Fruit fly (Drosophila melanogaster) whole organism, embryonic: ENCODE measurements around the gene Cbl.

Experiments
- Bdp1 ChIP-seq: fragments of 200-800 bp; sonication (Bioruptor generic); optimal IDR thresholded peaks from 3 replicates; lab custom pipeline; 2016; ENCODE audit warnings: missing biosample characterization, missing genetic modification characterization
- Bgb ChIP-seq: fragments of 200-800 bp; sonication (Bioruptor generic); IDR thresholded peaks from 2 replicates; pipeline ENCODE4 v1.3.6; 2022; ENCODE audit warnings: missing biosample characterization, missing genetic modification characterization; ENCODE audit not compliant: partially characterized antibody
- C15 ChIP-seq: fragments of 200-800 bp; sonication (Bioruptor generic); IDR thresholded peaks from 3 replicates; pipeline ENCODE4 v1.3.6; 2022; ENCODE audit warnings: missing biosample characterization, missing genetic modification characterization
- CG11504 ChIP-seq: fragments of 200-800 bp; sonication (Bioruptor generic); optimal IDR thresholded peaks from 3 replicates; lab custom pipeline; 2019; ENCODE audit warnings: missing biosample characterization, mild to moderate bottlenecking, missing genetic modification characterization, moderate library complexity
- CG13287 ChIP-seq: fragments of 200-800 bp; sonication (Bioruptor generic); IDR thresholded peaks from 2 replicates; pipeline ENCODE4 v1.3.6; 2022; ENCODE audit warnings: missing biosample characterization, missing genetic modification characterization; ENCODE audit not compliant: partially characterized antibody
- CG14710 ChIP-seq: fragments of 200-800 bp; sonication (Bioruptor generic); optimal IDR thresholded peaks from 3 replicates; lab custom pipeline; 2019; ENCODE audit warnings: missing biosample characterization, mild to moderate bottlenecking, missing genetic modification characterization, moderate library complexity
- CG15696 ChIP-seq: fragments of 200-800 bp; sonication (Bioruptor generic); optimal IDR thresholded peaks from 2 replicates; lab custom pipeline; 2019; ENCODE audit warnings: missing biosample characterization, mild to moderate bottlenecking, missing genetic modification characterization, moderate library complexity
- CG1647 ChIP-seq: fragments of 200-800 bp; sonication (Bioruptor generic); optimal IDR thresholded peaks from 3 replicates; lab custom pipeline; 2016; ENCODE audit warnings: missing biosample characterization, missing genetic modification characterization
- CG17612 ChIP-seq: fragments of 200-800 bp; sonication (Bioruptor generic); IDR thresholded peaks from 2 replicates; pipeline ENCODE4 v1.3.6; 2022; ENCODE audit warnings: missing biosample characterization, missing genetic modification characterization
- CG2712 ChIP-seq: fragments of 200-800 bp; optimal IDR thresholded peaks from 3 replicates; lab custom pipeline; 2019; ENCODE audit warnings: missing biosample characterization, mild to moderate bottlenecking, missing genetic modification characterization, moderate library complexity
- CG31441 ChIP-seq: fragments of 200-800 bp; sonication (Bioruptor generic); IDR thresholded peaks from 2 replicates; pipeline ENCODE4 v1.3.6; 2022; ENCODE audit warnings: missing biosample characterization, missing genetic modification characterization
- CG32772 ChIP-seq: fragments of 200-800 bp; sonication (Bioruptor generic); IDR thresholded peaks from 2 replicates; pipeline ENCODE4 v1.3.6; 2022; ENCODE audit warnings: missing biosample characterization, missing genetic modification characterization
- CG4328 ChIP-seq: fragments of 200-800 bp; sonication (Bioruptor generic); optimal IDR thresholded peaks from 3 replicates; lab custom pipeline; 2017; ENCODE audit warnings: missing biosample characterization, missing genetic modification reagents, missing genetic modification characterization
- CG7556 ChIP-seq: fragments of 200-800 bp; sonication (Bioruptor generic); optimal IDR thresholded peaks from 2 replicates; lab custom pipeline; 2017; ENCODE audit warnings: missing biosample characterization, mild to moderate bottlenecking, missing genetic modification characterization
- CG7786 ChIP-seq: fragments of 200-800 bp; sonication (Bioruptor generic); optimal IDR thresholded peaks from 2 replicates; lab custom pipeline; 2016; ENCODE audit warnings: missing biosample characterization, missing genetic modification characterization
- CG8089 ChIP-seq: fragments of 200-800 bp; sonication (Bioruptor generic); optimal IDR thresholded peaks from 3 replicates; lab custom pipeline; 2016; ENCODE audit warnings: missing biosample characterization, missing genetic modification characterization
- CG9727 ChIP-seq: fragments of 200-800 bp; sonication (Bioruptor generic); optimal IDR thresholded peaks from 3 replicates; lab custom pipeline; 2017; ENCODE audit warnings: missing biosample characterization, mild to moderate bottlenecking, missing genetic modification characterization
- CG9797 ChIP-seq: fragments of 200-800 bp; sonication (Bioruptor generic); optimal IDR thresholded peaks from 3 replicates; lab custom pipeline; 2018; ENCODE audit warnings: missing biosample characterization, mild to moderate bottlenecking, missing genetic modification characterization
- CoRest ChIP-seq: fragments of 200-800 bp; sonication (Bioruptor generic); optimal IDR thresholded peaks from 3 replicates; lab custom pipeline; 2018; ENCODE audit warnings: missing biosample characterization, mild to moderate bottlenecking, missing genetic modification characterization, moderate library complexity
- D ChIP-seq, 2 experiments: fragments of 200-800 bp in 1 of 2; fragments of >200 bp in 1 of 2; sonication (Bioruptor generic) in 1 of 2; optimal IDR thresholded peaks; 2 replicates in 1 of 2; 3 replicates in 1 of 2; lab custom pipeline; 2017; ENCODE audit warnings: mild to moderate bottlenecking in 1 of 2, missing biosample characterization in 1 of 2, missing genetic modification characterization in 1 of 2, missing genetic modification reagents in 1 of 2
- D19A ChIP-seq: fragments of 200-800 bp; optimal IDR thresholded peaks from 3 replicates; lab custom pipeline; 2019; ENCODE audit warnings: missing biosample characterization, mild to moderate bottlenecking, missing genetic modification characterization, moderate library complexity
- D19B ChIP-seq: fragments of 200-800 bp; sonication (Bioruptor generic); optimal IDR thresholded peaks from 2 replicates; lab custom pipeline; 2017; ENCODE audit warnings: missing biosample characterization, mild to moderate bottlenecking, missing genetic modification characterization
- Drgx ChIP-seq: fragments of 200-800 bp; sonication (Bioruptor generic); IDR thresholded peaks from 2 replicates; pipeline ENCODE4 v1.3.6; 2022; ENCODE audit warnings: missing biosample characterization, missing genetic modification characterization
- Ets65A ChIP-seq: fragments of 200-800 bp; sonication (Bioruptor generic); peaks from one replicate; lab custom pipeline; 2016; ENCODE audit warnings: missing biosample characterization, missing genetic modification characterization
- Ets97D ChIP-seq: fragments of 200-800 bp; sonication (Bioruptor generic); optimal IDR thresholded peaks from 3 replicates; lab custom pipeline; 2016; ENCODE audit warnings: missing biosample characterization, missing genetic modification characterization
- HmgD ChIP-seq: fragments of 200-800 bp; sonication (Bioruptor generic); optimal IDR thresholded peaks from 3 replicates; lab custom pipeline; 2016; ENCODE audit warnings: missing biosample characterization, missing genetic modification characterization
- Myb ChIP-seq: fragments of 200-800 bp; sonication (Bioruptor generic); optimal IDR thresholded peaks from 2 replicates; lab custom pipeline; 2016; ENCODE audit warnings: missing biosample characterization, missing genetic modification characterization
- NC2α ChIP-seq: fragments of 200-800 bp; sonication (Bioruptor generic); optimal IDR thresholded peaks from 2 replicates; lab custom pipeline; 2016; ENCODE audit warnings: missing biosample characterization, missing genetic modification characterization
- NC2β ChIP-seq: fragments of 200-800 bp; sonication (Bioruptor generic); optimal IDR thresholded peaks from 2 replicates; lab custom pipeline; 2016; ENCODE audit warnings: missing biosample characterization, missing genetic modification characterization
- NfI ChIP-seq: fragments of 200-800 bp; sonication (Bioruptor generic); optimal IDR thresholded peaks from 3 replicates; lab custom pipeline; 2018; ENCODE audit warnings: missing biosample characterization, mild to moderate bottlenecking, missing genetic modification characterization, moderate library complexity
- Ravus ChIP-seq: fragments of 200-800 bp; sonication (Bioruptor generic); IDR thresholded peaks from 2 replicates; pipeline ENCODE4 v1.3.6; 2022; ENCODE audit warnings: missing biosample characterization, missing genetic modification characterization
- Sox102F ChIP-seq: fragments of 200-800 bp; sonication (Bioruptor generic); optimal IDR thresholded peaks from 2 replicates; lab custom pipeline; 2018; ENCODE audit warnings: missing biosample characterization, mild to moderate bottlenecking, missing genetic modification characterization, moderate library complexity
- chif ChIP-seq, 2 experiments: fragments of 200-800 bp; sonication (Bioruptor generic); optimal IDR thresholded peaks; 3 replicates each; lab custom pipeline; 2016; ENCODE audit warnings: missing biosample characterization in 2 of 2, missing genetic modification characterization in 2 of 2
- dmrt11E ChIP-seq: fragments of 200-800 bp; sonication (Bioruptor generic); optimal IDR thresholded peaks from 3 replicates; lab custom pipeline; 2018; ENCODE audit warnings: missing biosample characterization, mild to moderate bottlenecking, missing genetic modification characterization, moderate library complexity
- fd96Cb ChIP-seq: fragments of 200-800 bp; sonication (Bioruptor generic); optimal IDR thresholded peaks from 2 replicates; lab custom pipeline; 2018; ENCODE audit warnings: missing biosample characterization, mild to moderate bottlenecking, missing genetic modification characterization, moderate library complexity
- fru ChIP-seq: fragments of >200 bp; optimal IDR thresholded peaks from 2 replicates; lab custom pipeline; 2017
- fu2 ChIP-seq: fragments of 200-800 bp; sonication (Bioruptor generic); optimal IDR thresholded peaks from 2 replicates; lab custom pipeline; 2016; ENCODE audit warnings: missing biosample characterization, missing genetic modification characterization
- gfzf ChIP-seq: fragments of 200-800 bp; sonication (Bioruptor generic); optimal IDR thresholded peaks from 2 replicates; lab custom pipeline; 2016; ENCODE audit warnings: missing biosample characterization, mild to moderate bottlenecking, missing genetic modification characterization, moderate library complexity
- grau ChIP-seq: fragments of 200-800 bp; optimal IDR thresholded peaks from 3 replicates; lab custom pipeline; 2019; ENCODE audit warnings: missing biosample characterization, mild to moderate bottlenecking, missing genetic modification characterization, moderate library complexity
- hkb ChIP-seq, 2 experiments: fragments of 200-800 bp in 1 of 2; fragments of >200 bp in 1 of 2; sonication (Bioruptor generic) in 1 of 2; IDR thresholded peaks in 1 of 2; optimal IDR thresholded peaks in 1 of 2; 2 replicates each; pipeline versions ENCODE4 v1.3.6 to Lab custom; 2017 to 2022; ENCODE audit warnings: missing biosample characterization in 1 of 2, missing genetic modification characterization in 1 of 2
- mld ChIP-seq: fragments of 200-800 bp; sonication (Bioruptor generic); IDR thresholded peaks from 3 replicates; pipeline ENCODE4 v1.3.6; 2022; ENCODE audit warnings: missing biosample characterization, missing genetic modification characterization; ENCODE audit not compliant: partially characterized antibody
- prd ChIP-seq, 3 experiments: fragments of >200 bp in 2 of 3; fragments of 200-800 bp in 1 of 3; sonication (Bioruptor generic) in 1 of 3; optimal IDR thresholded peaks in 2 of 3; IDR thresholded peaks in 1 of 3; 2 replicates in 2 of 3; 3 replicates in 1 of 3; pipeline versions ENCODE4 v1.3.6 to Lab custom; 2017 to 2022; ENCODE audit warnings: missing biosample characterization in 1 of 3, missing genetic modification characterization in 1 of 3
- ro ChIP-seq: fragments of 200-800 bp; sonication (Bioruptor generic); IDR thresholded peaks from 2 replicates; pipeline ENCODE4 v1.3.6; 2022; ENCODE audit warnings: missing biosample characterization, missing genetic modification characterization
- salm ChIP-seq: fragments of 200-800 bp; sonication (Bioruptor generic); optimal IDR thresholded peaks from 2 replicates; lab custom pipeline; 2018; ENCODE audit warnings: missing biosample characterization, mild to moderate bottlenecking, missing genetic modification characterization
- sd ChIP-seq: fragments of 200-800 bp; sonication (Bioruptor generic); optimal IDR thresholded peaks from 3 replicates; lab custom pipeline; 2018; ENCODE audit warnings: missing biosample characterization, mild to moderate bottlenecking, missing genetic modification characterization, moderate library complexity
- sens ChIP-seq: fragments of 200-800 bp; sonication (Bioruptor generic); peaks from one replicate; lab custom pipeline; 2016; ENCODE audit warnings: missing biosample characterization, missing genetic modification characterization
- tin ChIP-seq: fragments of 200-800 bp; sonication (Bioruptor generic); optimal IDR thresholded peaks from 3 replicates; lab custom pipeline; 2016; ENCODE audit warnings: missing biosample characterization, missing genetic modification characterization
- twi ChIP-seq: fragments of 200-800 bp; optimal IDR thresholded peaks from 2 replicates; lab custom pipeline; 2019; ENCODE audit warnings: missing biosample characterization, mild to moderate bottlenecking, missing genetic modification characterization, moderate library complexity
- usp ChIP-seq: fragments of >200 bp; optimal IDR thresholded peaks from 2 replicates; lab custom pipeline; 2017; ENCODE audit warnings: missing biosample characterization, missing genetic modification characterization
- vfl ChIP-seq: fragments of 200-800 bp; sonication (Bioruptor generic); optimal IDR thresholded peaks from 2 replicates; lab custom pipeline; 2016; ENCODE audit warnings: missing biosample characterization, missing genetic modification characterization
- zen2 ChIP-seq: fragments of 200-800 bp; sonication (Bioruptor generic); IDR thresholded peaks from 3 replicates; pipeline ENCODE4 v1.3.6; 2022; ENCODE audit warnings: missing biosample characterization, missing genetic modification characterization; ENCODE audit not compliant: partially characterized antibody

The Cbl gene

DNA sequence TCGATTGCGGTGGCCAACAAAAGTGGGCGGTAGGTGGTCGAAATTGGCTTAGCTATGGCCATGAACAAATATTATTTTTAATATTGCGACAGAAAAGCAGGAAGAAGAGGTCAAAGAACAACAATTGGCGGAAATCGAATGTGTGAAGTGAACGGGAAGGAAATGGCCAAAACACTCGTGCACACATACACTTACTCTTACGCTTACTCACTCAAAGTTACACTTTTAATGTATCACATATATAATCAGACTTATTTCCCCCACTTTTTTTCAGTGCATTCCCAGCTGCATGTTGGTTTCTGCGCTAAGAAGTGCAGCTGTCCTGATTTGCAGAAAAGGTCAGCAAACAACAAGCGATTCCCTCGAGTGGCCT is 23.7 kb downstream of the Cbl start (continued):
- no peak for TF ChIP-seq CoRest (tag; lab: Kevin White, UChicago)
- TF ChIP-seq twi (tag; lab: Kevin White, UChicago): no peak
- TF ChIP-seq gfzf (GFP tag; lab: Kevin White, UChicago): no peak
- TF ChIP-seq Myb (GFP tag; lab: Kevin White, UChicago): no peak
- no peak for TF ChIP-seq C15 (GFP tag; lab: Robert Waterston, UW)
- peak; percentile 13 for TF ChIP-seq fd96Cb (tag; lab: Kevin White, UChicago)
- peak; percentile 34 for TF ChIP-seq CG1647 (GFP tag; lab: Kevin White, UChicago)
- peak; percentile 52 for TF ChIP-seq sens (GFP tag; lab: Kevin White, UChicago)
- peak; percentile 55 for TF ChIP-seq CG7556
- TF ChIP-seq Ravus (GFP tag; lab: Robert Waterston, UW): no peak
- TF ChIP-seq dmrt11E (tag; lab: Kevin White, UChicago): peak; percentile 10
- no peak for TF ChIP-seq CG17612 (GFP tag; lab: Robert Waterston, UW)
- peak; percentile 33 for TF ChIP-seq CG14710
- no peak for TF ChIP-seq prd (optimal IDR thresholded peaks at IDR 0.05; lab: Kevin White, UChicago)
- TF ChIP-seq prd (GFP tag; IDR thresholded peaks at IDR 0.05; lab: Robert Waterston, UW): peak; percentile 35; the same call in 1 of the 3 replicates
- TF ChIP-seq Sox102F: peak; percentile 19
- peak; percentile 95 for TF ChIP-seq Ets65A (GFP tag; lab: Kevin White, UChicago)
- TF ChIP-seq fru (lab: Kevin White, UChicago): no peak
- TF ChIP-seq Bdp1 (GFP tag; lab: Kevin White, UChicago): no peak
- no peak for TF ChIP-seq mld (GFP tag; lab: Robert Waterston, UW)
- TF ChIP-seq HmgD (GFP tag; lab: Kevin White, UChicago): peak; percentile 17
- TF ChIP-seq CG31441 (GFP tag; lab: Robert Waterston, UW): no peak
- peak; percentile 23 for TF ChIP-seq tin
- peak; percentile 9 for TF ChIP-seq CG15696 (tag; lab: Kevin White, UChicago)
- no peak for TF ChIP-seq salm (tag; lab: Kevin White, UChicago)
- no peak for TF ChIP-seq CG7786 (GFP tag; lab: Kevin White, UChicago)
- no peak for TF ChIP-seq NC2α
- peak; percentile 58 for TF ChIP-seq Drgx (GFP tag; lab: Robert Waterston, UW)
- TF ChIP-seq D19A (tag; lab: Kevin White, UChicago): no peak
- TF ChIP-seq NC2β (GFP tag; lab: Kevin White, UChicago): no peak
- TF ChIP-seq ro (GFP tag; lab: Robert Waterston, UW): no peak
- TF ChIP-seq CG2712 (tag; lab: Kevin White, UChicago): peak; percentile 10
- no peak for TF ChIP-seq usp (GFP tag; lab: Kevin White, UChicago)
- TF ChIP-seq CG13287 (GFP tag; lab: Robert Waterston, UW): no peak
- TF ChIP-seq sd (tag; lab: Kevin White, UChicago): no peak
- TF ChIP-seq CG9727: peak; percentile 49
- TF ChIP-seq CG8089 (GFP tag; lab: Kevin White, UChicago): no peak
- no peak for TF ChIP-seq CG32772
- no peak for TF ChIP-seq vfl
- TF ChIP-seq CG9797 (GFP tag; lab: Kevin White, UChicago): no peak
- peak; percentile 0 for TF ChIP-seq grau (tag; lab: Kevin White, UChicago)
- TF ChIP-seq NfI (GFP tag; lab: Kevin White, UChicago): no peak
- TF ChIP-seq hkb (optimal IDR thresholded peaks at IDR 0.05; lab: Kevin White, UChicago): no peak
- TF ChIP-seq hkb (GFP tag; IDR thresholded peaks at IDR 0.05; lab: Robert Waterston, UW): no peak
- TF ChIP-seq D19B: no peak
- no peak for TF ChIP-seq fu2 (GFP tag; lab: Kevin White, UChicago)
- TF ChIP-seq CG11504 (tag; lab: Kevin White, UChicago): peak; percentile 50
- no peak for TF ChIP-seq zen2
- TF ChIP-seq chif (GFP tag; optimal IDR thresholded peaks at IDR 0.05; lab: Kevin White, UChicago): peak in 1 of 2 experiments; percentile 4
- no peak for TF ChIP-seq Ets97D
- no peak for TF ChIP-seq CG4328 (GFP tag; lab: Kevin White, UChicago)
- no peak for TF ChIP-seq D (optimal IDR thresholded peaks at IDR 0.05; lab: Kevin White, UChicago)
- TF ChIP-seq D (GFP tag; optimal IDR thresholded peaks at IDR 0.05; lab: Kevin White, UChicago): peak; percentile 37
- TF ChIP-seq Bgb: no peak
